Worm (Caenorhabditis elegans) whole organism, mixed stage, embryonic: ENCODE measurements around the gene clec-32.

ENCODE experiments used
- M03D4.4 ChIP-seq: sonication (generic microtip); optimal IDR thresholded peaks from 2 replicates; lab custom pipeline; 2017; ENCODE audit warnings: mild to moderate bottlenecking, missing genetic modification characterization, missing compliant biosample characterization
- bed-3 ChIP-seq: fragments of 200-800 bp; sonication (Bioruptor generic); optimal IDR thresholded peaks from 3 replicates; lab custom pipeline; 2018; ENCODE audit warnings: mild to moderate bottlenecking, missing genetic modification characterization, moderate library complexity, missing compliant biosample characterization
- blmp-1 ChIP-seq: fragments of 150-350 bp; optimal IDR thresholded peaks from 2 replicates; lab custom pipeline; 2014; ENCODE audit warnings: missing biosample characterization, missing genetic modification characterization
- ceh-39 ChIP-seq: fragments of 150-350 bp; optimal IDR thresholded peaks from 2 replicates; lab custom pipeline; 2014; ENCODE audit warnings: missing biosample characterization, missing genetic modification characterization
- ceh-43 ChIP-seq: fragments of 200-800 bp; sonication (Bioruptor generic); optimal IDR thresholded peaks from 2 replicates; lab custom pipeline; 2018; ENCODE audit warnings: mild to moderate bottlenecking, missing genetic modification characterization, moderate library complexity, missing compliant biosample characterization
- ces-1 ChIP-seq: fragments of 150-350 bp; optimal IDR thresholded peaks from 2 replicates; lab custom pipeline; 2014; ENCODE audit warnings: missing biosample characterization, missing genetic modification reagents, missing genetic modification characterization
- cnd-1 ChIP-seq: fragments of 200-800 bp; sonication (Bioruptor generic); optimal IDR thresholded peaks from 2 replicates; lab custom pipeline; 2018; ENCODE audit warnings: mild to moderate bottlenecking, missing genetic modification characterization, missing compliant biosample characterization
- drap-1 ChIP-seq: fragments of 200-800 bp; sonication (Bioruptor generic); optimal IDR thresholded peaks from 3 replicates; lab custom pipeline; 2018; ENCODE audit warnings: mild to moderate bottlenecking, missing genetic modification characterization, missing compliant biosample characterization
- elt-1 ChIP-seq: sonication (generic microtip); optimal IDR thresholded peaks from 2 replicates; lab custom pipeline; 2017; ENCODE audit warnings: missing genetic modification characterization, mild to moderate bottlenecking, missing compliant biosample characterization, antibody characterized with exemption, moderate library complexity, borderline replicate concordance; ENCODE audit not compliant: insufficient read depth
- elt-3 ChIP-seq: fragments of 150-350 bp; optimal IDR thresholded peaks from 2 replicates; lab custom pipeline; 2014; ENCODE audit warnings: missing biosample characterization, missing genetic modification characterization
- flh-1 ChIP-seq: fragments of 200-800 bp; sonication (Bioruptor generic); optimal IDR thresholded peaks from 2 replicates; lab custom pipeline; 2018; ENCODE audit warnings: mild to moderate bottlenecking, missing genetic modification characterization, moderate library complexity, missing compliant biosample characterization
- ham-2 ChIP-seq: fragments of 200-800 bp; sonication (Bioruptor generic); optimal IDR thresholded peaks from 2 replicates; lab custom pipeline; 2018; ENCODE audit warnings: mild to moderate bottlenecking, missing genetic modification characterization, missing compliant biosample characterization
- lin-32 ChIP-seq: fragments of 200-800 bp; sonication (Bioruptor generic); optimal IDR thresholded peaks from 2 replicates; lab custom pipeline; 2018; ENCODE audit warnings: mild to moderate bottlenecking, missing genetic modification characterization, missing compliant biosample characterization
- lsy-2 ChIP-seq: fragments of 150-350 bp; optimal IDR thresholded peaks from 2 replicates; lab custom pipeline; 2014; ENCODE audit warnings: missing biosample characterization, missing genetic modification characterization
- mab-5 ChIP-seq: fragments of 150-350 bp; optimal IDR thresholded peaks from 2 replicates; lab custom pipeline; 2014; ENCODE audit warnings: missing biosample characterization, missing genetic modification characterization
- mep-1 ChIP-seq: fragments of 150-350 bp; optimal IDR thresholded peaks from 2 replicates; lab custom pipeline; 2017; ENCODE audit warnings: missing biosample characterization, missing genetic modification reagents, missing genetic modification characterization, inconsistent platforms
- mls-2 ChIP-seq: sonication (generic microtip); optimal IDR thresholded peaks from 2 replicates; lab custom pipeline; 2016; ENCODE audit warnings: mild to moderate bottlenecking, missing genetic modification characterization, moderate library complexity, missing compliant biosample characterization
- nhr-12 ChIP-seq: fragments of 150-350 bp; optimal IDR thresholded peaks from 2 replicates; lab custom pipeline; 2014; ENCODE audit warnings: missing biosample characterization, missing genetic modification characterization
- nhr-2 ChIP-seq: fragments of 150-350 bp; optimal IDR thresholded peaks from 2 replicates; lab custom pipeline; 2014; ENCODE audit warnings: missing biosample characterization, missing genetic modification characterization
- nhr-237 ChIP-seq: fragments of 150-350 bp; optimal IDR thresholded peaks from 2 replicates; lab custom pipeline; 2014; ENCODE audit warnings: missing biosample characterization, missing genetic modification characterization
- nhr-28 ChIP-seq: fragments of 150-350 bp; optimal IDR thresholded peaks from 2 replicates; lab custom pipeline; 2014; ENCODE audit warnings: missing biosample characterization, missing genetic modification characterization
- nhr-76 ChIP-seq: sonication (generic microtip); optimal IDR thresholded peaks from 2 replicates; lab custom pipeline; 2017; ENCODE audit warnings: missing biosample characterization, missing genetic modification characterization
- pha-4 ChIP-seq: fragments of 150-350 bp; optimal IDR thresholded peaks from 2 replicates; lab custom pipeline; 2018; ENCODE audit warnings: missing biosample characterization, missing genetic modification reagents, missing genetic modification characterization
- sem-2 ChIP-seq: fragments of 200-800 bp; sonication (Bioruptor generic); optimal IDR thresholded peaks from 2 replicates; lab custom pipeline; 2018; ENCODE audit warnings: mild to moderate bottlenecking, missing genetic modification characterization, missing compliant biosample characterization
- snpc-4 ChIP-seq: fragments of 150-350 bp; optimal IDR thresholded peaks from 2 replicates; lab custom pipeline; 2014; ENCODE audit warnings: missing biosample characterization, missing genetic modification characterization
- sptf-1 ChIP-seq: sonication (generic microtip); optimal IDR thresholded peaks from 2 replicates; lab custom pipeline; 2017; ENCODE audit warnings: mild to moderate bottlenecking, missing genetic modification characterization, moderate library complexity, missing compliant biosample characterization
- unc-120 ChIP-seq: sonication (generic microtip); optimal IDR thresholded peaks from 2 replicates; lab custom pipeline; 2017; ENCODE audit warnings: missing genetic modification characterization, missing compliant biosample characterization; ENCODE audit not compliant: poor library complexity, severe bottlenecking
- unc-39 ChIP-seq: fragments of 150-350 bp; optimal IDR thresholded peaks from 2 replicates; lab custom pipeline; 2014; ENCODE audit warnings: missing biosample characterization, missing genetic modification characterization
- unc-62 ChIP-seq: fragments of 150-350 bp; optimal IDR thresholded peaks from 2 replicates; lab custom pipeline; 2014; ENCODE audit warnings: missing biosample characterization, missing genetic modification reagents, missing genetic modification characterization
- zip-8 ChIP-seq: fragments of 150-350 bp; optimal IDR thresholded peaks from 2 replicates; lab custom pipeline; 2014; ENCODE audit warnings: missing biosample characterization, missing genetic modification characterization
- ztf-11 ChIP-seq: fragments of 150-350 bp; optimal IDR thresholded peaks from 2 replicates; lab custom pipeline; 2014; ENCODE audit warnings: missing biosample characterization, missing genetic modification characterization

Gene clec-32

ce11 chrV:16882260-16882918 is 20.8 kb upstream of the clec-32 start, which contains the start of the genes F09C6.11 and F09C6.12:
Gene F09C6.11, minus strand, starts transcription at chrV:16882310.
Gene F09C6.12, plus strand, starts transcription at chrV:16882868.
- TF ChIP-seq cnd-1 (tag; lab: Kevin White, UChicago) = no peak
- TF ChIP-seq nhr-2 (tag; lab: Kevin White, UChicago) = no peak
- TF ChIP-seq elt-3 (tag; lab: Kevin White, UChicago) = no peak
- no peak for TF ChIP-seq ceh-39 (tag; lab: Kevin White, UChicago)

- no peak for TF ChIP-seq sptf-1 (tag; lab: Kevin White, UChicago)
Observed at ce11 chrV:16880679-16881078, 19.1 kb upstream of the clec-32 start, which contains the start of gene F09C6.14. Gene F09C6.14, plus strand, starts transcription at chrV:16880979.

ce11 chrV:16880054-16880453 is 18.4 kb upstream of the clec-32 start, which contains the start of gene F09C6.3:
Gene F09C6.3, minus strand, starts transcription at chrV:16880154.
- no peak for TF ChIP-seq zip-8 (tag; lab: Kevin White, UChicago)
- no peak for TF ChIP-seq M03D4.4 (tag; lab: Kevin White, UChicago)
- no peak for TF ChIP-seq bed-3
- no peak for TF ChIP-seq pha-4 (tag; lab: Kevin White, UChicago)
- TF ChIP-seq unc-39 (tag; lab: Kevin White, UChicago) = no peak
- TF ChIP-seq blmp-1 (tag; lab: Kevin White, UChicago) = no peak
- no peak for TF ChIP-seq lin-32 (GFP tag; lab: Kevin White, UChicago)
- TF ChIP-seq mep-1 (tag; lab: Kevin White, UChicago) = no peak
- no peak for TF ChIP-seq nhr-28 (tag; lab: Kevin White, UChicago)
- no peak for TF ChIP-seq ceh-43 (GFP tag; lab: Kevin White, UChicago)
- TF ChIP-seq drap-1 (GFP tag; lab: Kevin White, UChicago) = no peak
- TF ChIP-seq unc-62 (GFP tag; lab: Kevin White, UChicago) = no peak
- no peak for TF ChIP-seq ces-1
- TF ChIP-seq mab-5 (tag; lab: Kevin White, UChicago) = no peak
- no peak for TF ChIP-seq cnd-1 (tag; lab: Kevin White, UChicago)
- TF ChIP-seq ceh-39 (tag; lab: Kevin White, UChicago) = no peak
- TF ChIP-seq ztf-11 (tag; lab: Kevin White, UChicago) = no peak
- TF ChIP-seq mls-2 (tag; lab: Kevin White, UChicago) = no peak

- TF ChIP-seq lsy-2 (tag; lab: Kevin White, UChicago) (no peak), nhr-237 (tag; lab: Kevin White, UChicago) (no peak), flh-1 (GFP tag; lab: Kevin White, UChicago) (no peak), pha-4 (tag; lab: Kevin White, UChicago) (no peak), ham-2 (GFP tag; lab: Kevin White, UChicago) (no peak), snpc-4 (tag; lab: Kevin White, UChicago) (no peak), nhr-12 (tag; lab: Kevin White, UChicago) (no peak)
- TF ChIP-seq, all 35 proteins: peak for 0
Observed at ce11 chrV:16879532-16879931, 17.9 kb upstream of the clec-32 start.

ce11 chrV:16874966-16875365 is 13.3 kb upstream of the clec-32 start, which contains the start of gene F49A5.10:
Gene F49A5.10, plus strand, starts transcription at chrV:16875266.
- TF ChIP-seq nhr-28 (tag; lab: Kevin White, UChicago) = no peak
- TF ChIP-seq mls-2 (tag; lab: Kevin White, UChicago) = no peak
- no peak for TF ChIP-seq sem-2 (GFP tag; lab: Kevin White, UChicago)
- no peak for TF ChIP-seq zip-8 (tag; lab: Kevin White, UChicago)
- TF ChIP-seq nhr-76 = no peak
- TF ChIP-seq ces-1 = no peak
- TF ChIP-seq sptf-1 (tag; lab: Kevin White, UChicago) = no peak
- no peak for TF ChIP-seq cnd-1 (tag; lab: Kevin White, UChicago)
- TF ChIP-seq bed-3 = no peak

- TF ChIP-seq mls-2 (tag; lab: Kevin White, UChicago) (no peak), ham-2 (GFP tag; lab: Kevin White, UChicago) (no peak), nhr-2 (tag; lab: Kevin White, UChicago) (no peak), elt-1 (tag; lab: Kevin White, UChicago) (no peak), elt-3 (tag; lab: Kevin White, UChicago) (no peak), unc-120 (tag; lab: Kevin White, UChicago) (no peak), mep-1 (tag; lab: Kevin White, UChicago) (no peak), unc-62 (GFP tag; lab: Kevin White, UChicago) (no peak)
Observed at ce11 chrV:16873642-16874041, 12.0 kb upstream of the clec-32 start, which contains the start of gene srw-23. Gene srw-23, plus strand, starts transcription at chrV:16873942.
